Worm (Caenorhabditis elegans) whole organism, L1 larva: Measurements from ENCODE around the gene F31A3.3.

Experiments
- ama-1 ChIP-seq: fragments of 150-350 bp; optimal IDR thresholded peaks from 2 replicates; lab custom pipeline; 2014
- ceh-82 ChIP-seq, 3 experiments: fragments of 150-350 bp in 1 of 3; sonication (generic microtip) in 2 of 3; optimal IDR thresholded peaks; 2 replicates each; lab custom pipeline; 2014 to 2017; ENCODE audit warnings: missing biosample characterization in 3 of 3, missing genetic modification characterization in 3 of 3

ce11 chrX:17516461-17516860 is 17.4 kb downstream of the F31A3.3 start:
- TF ChIP-seq ama-1 (no peak), ceh-82 (tag; optimal IDR thresholded peaks at IDR 0.05; lab: Kevin White, UChicago) (no peak)
